Fruit fly (Drosophila melanogaster) whole organism: ENCODE data around the gene CG15357.

Experiments used
- CG8478 ChIP-seq: fragments of >200 bp; optimal IDR thresholded peaks from 2 replicates; lab custom pipeline; 2018; ENCODE audit warnings: inconsistent platforms
- EcR ChIP-seq, 2 experiments: fragments of >200 bp; optimal IDR thresholded peaks; 2 replicates each; lab custom pipeline; 2017; ENCODE audit warnings: missing biosample characterization in 2 of 2, missing genetic modification characterization in 2 of 2, missing genetic modification reagents in 2 of 2
- psq ChIP-seq: fragments of >200 bp; optimal IDR thresholded peaks from 2 replicates; lab custom pipeline; 2017

DNA sequence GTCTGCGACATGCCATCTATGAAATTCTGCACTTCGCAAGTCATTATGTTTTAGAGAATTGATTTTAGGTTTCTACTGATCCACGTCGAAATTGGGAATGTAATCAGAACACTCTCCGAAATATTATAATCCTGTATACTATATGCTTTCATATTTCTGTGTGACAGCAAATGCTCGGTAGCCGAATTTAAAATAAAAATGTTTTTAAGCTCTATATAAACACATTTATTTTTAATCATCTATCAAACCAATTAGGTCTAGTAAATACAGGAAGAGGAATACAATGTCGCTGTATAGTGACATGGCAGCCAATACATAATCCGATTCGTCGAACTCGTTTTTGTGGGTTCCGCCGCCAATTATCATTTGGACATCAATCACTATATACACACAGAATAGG lies at the start of gene CG15357:
- no peak for TF ChIP-seq CG8478 (lab: Kevin White, UChicago)
- TF ChIP-seq psq (lab: Kevin White, UChicago) = no peak
- no peak for TF ChIP-seq EcR (GFP tag; optimal IDR thresholded peaks at IDR 0.05; lab: Kevin White, UChicago)
